Fruit fly (Drosophila melanogaster) whole organism, embryonic: Measurements from ENCODE around the gene cpb.

Experiments
- CG17568 ChIP-seq: fragments of 200-800 bp; sonication (Bioruptor generic); optimal IDR thresholded peaks from 2 replicates; lab custom pipeline; 2018; ENCODE audit warnings: missing biosample characterization, mild to moderate bottlenecking, missing genetic modification characterization, moderate library complexity
- CG18764 ChIP-seq: fragments of 200-800 bp; sonication (Bioruptor generic); optimal IDR thresholded peaks from 3 replicates; lab custom pipeline; 2016; ENCODE audit warnings: missing biosample characterization, missing genetic modification characterization
- CG34224 ChIP-seq: fragments of 200-800 bp; sonication (Bioruptor generic); IDR thresholded peaks from 3 replicates; pipeline ENCODE4 v1.3.6; 2022; ENCODE audit warnings: missing biosample characterization, missing genetic modification characterization; ENCODE audit not compliant: partially characterized antibody
- Gug ChIP-seq: fragments of 200-800 bp; sonication (Bioruptor generic); IDR thresholded peaks from 4 replicates; pipeline ENCODE4 v1.3.6; 2022; ENCODE audit warnings: missing biosample characterization, missing genetic modification characterization
- Sry-β ChIP-seq: fragments of 200-800 bp; sonication (Bioruptor generic); optimal IDR thresholded peaks from 2 replicates; lab custom pipeline; 2018; ENCODE audit warnings: missing biosample characterization, mild to moderate bottlenecking, missing genetic modification characterization, moderate library complexity
- cad ChIP-seq: fragments of >200 bp; optimal IDR thresholded peaks from 2 replicates; lab custom pipeline; 2017; ENCODE audit warnings: missing biosample characterization, missing genetic modification characterization
- ssp ChIP-seq: fragments of 200-800 bp; sonication (Bioruptor generic); IDR thresholded peaks from 2 replicates; pipeline ENCODE4 v1.3.6; 2022; ENCODE audit warnings: missing biosample characterization, missing genetic modification characterization
- usp ChIP-seq: fragments of >200 bp; optimal IDR thresholded peaks from 2 replicates; lab custom pipeline; 2017; ENCODE audit warnings: missing biosample characterization, missing genetic modification characterization

- TF ChIP-seq CG18764 (GFP tag; lab: Kevin White, UChicago) (no peak), cad (GFP tag; lab: Kevin White, UChicago) (no peak), CG34224 (GFP tag; lab: Robert Waterston, UW) (no peak; the same call in 2 of the 3 replicates), ssp (GFP tag; lab: Robert Waterston, UW) (no peak), usp (GFP tag; lab: Kevin White, UChicago) (no peak), CG17568 (GFP tag; lab: Kevin White, UChicago) (no peak), Gug (GFP tag; lab: Robert Waterston, UW) (no peak), Sry-β (GFP tag; lab: Kevin White, UChicago) (no peak)
These were observed 19.4 kb downstream of the cpb start, which contains the start of gene Rim2 for dm6 chr2L:1723937-1724591.
